Worm (Caenorhabditis elegans) whole organism, late embryonic: Measurements from ENCODE around the gene bed-2.

Experiments used
- C08G9.2 ChIP-seq: sonication (generic microtip); optimal IDR thresholded peaks from 2 replicates; lab custom pipeline; 2016; ENCODE audit warnings: mild to moderate bottlenecking, missing genetic modification characterization, moderate library complexity, missing compliant biosample characterization
- F13H6.1 ChIP-seq: sonication (generic microtip); optimal IDR thresholded peaks from 2 replicates; lab custom pipeline; 2016; ENCODE audit warnings: missing genetic modification characterization, missing compliant biosample characterization
- K09A11.1 ChIP-seq: sonication (generic microtip); optimal IDR thresholded peaks from 2 replicates; lab custom pipeline; 2017; ENCODE audit warnings: antibody characterized with exemption, mild to moderate bottlenecking, missing genetic modification characterization, missing compliant biosample characterization; ENCODE audit not compliant: insufficient read depth
- T23F11.4 ChIP-seq: fragments of 200-800 bp; sonication (Bioruptor generic); optimal IDR thresholded peaks from 2 replicates; lab custom pipeline; 2018; ENCODE audit warnings: mild to moderate bottlenecking, missing genetic modification characterization, missing compliant biosample characterization
- Y22D7AL.16 ChIP-seq: sonication (generic microtip); optimal IDR thresholded peaks from 2 replicates; lab custom pipeline; 2016; ENCODE audit warnings: missing genetic modification characterization, missing compliant biosample characterization
- ceh-14 ChIP-seq: sonication (generic microtip); optimal IDR thresholded peaks from 2 replicates; lab custom pipeline; 2016; ENCODE audit warnings: missing genotype, missing genetic modification characterization, missing compliant biosample characterization
- ceh-19 ChIP-seq: fragments of 200-800 bp; sonication (Bioruptor generic); optimal IDR thresholded peaks from 2 replicates; lab custom pipeline; 2018; ENCODE audit warnings: mild to moderate bottlenecking, missing genetic modification characterization, missing compliant biosample characterization
- ceh-22 ChIP-seq: sonication (generic microtip); optimal IDR thresholded peaks from 2 replicates; lab custom pipeline; 2017; ENCODE audit warnings: missing biosample characterization, missing genetic modification characterization
- ceh-24 ChIP-seq: sonication (generic microtip); optimal IDR thresholded peaks from 2 replicates; lab custom pipeline; 2016; ENCODE audit warnings: mild to moderate bottlenecking, missing genetic modification characterization, missing compliant biosample characterization
- ceh-31 ChIP-seq: sonication (generic microtip); optimal IDR thresholded peaks from 2 replicates; lab custom pipeline; 2016; ENCODE audit warnings: missing genetic modification characterization, missing compliant biosample characterization
- ceh-45 ChIP-seq: fragments of 200-800 bp; sonication (Bioruptor generic); IDR thresholded peaks from 2 replicates; pipeline ENCODE4 v1.3.6; 2022; ENCODE audit warnings: missing genetic modification reagents, missing genetic modification characterization, missing compliant biosample characterization
- ceh-48 ChIP-seq: sonication (generic microtip); optimal IDR thresholded peaks from 2 replicates; lab custom pipeline; 2016; ENCODE audit warnings: missing genetic modification characterization, inconsistent platforms, missing compliant biosample characterization
- ceh-6 ChIP-seq: fragments of 200-800 bp; sonication (Bioruptor generic); optimal IDR thresholded peaks from 2 replicates; lab custom pipeline; 2018; ENCODE audit warnings: mild to moderate bottlenecking, missing genetic modification characterization, missing compliant biosample characterization
- ceh-9 ChIP-seq: sonication (generic microtip); optimal IDR thresholded peaks from 2 replicates; lab custom pipeline; 2016; ENCODE audit warnings: mild to moderate bottlenecking, missing genetic modification characterization, inconsistent platforms, missing compliant biosample characterization
- dve-1 ChIP-seq: sonication (generic microtip); optimal IDR thresholded peaks from 2 replicates; lab custom pipeline; 2017; ENCODE audit warnings: antibody characterized with exemption, mild to moderate bottlenecking, missing genetic modification characterization, missing compliant biosample characterization
- elt-2 ChIP-seq: sonication (generic microtip); optimal IDR thresholded peaks from 2 replicates; lab custom pipeline; 2016; ENCODE audit warnings: missing genetic modification reagents, missing genetic modification characterization, missing compliant biosample characterization
- elt-4 ChIP-seq: sonication (generic microtip); optimal IDR thresholded peaks from 2 replicates; lab custom pipeline; 2016; ENCODE audit warnings: missing genetic modification characterization, missing compliant biosample characterization
- ets-4 ChIP-seq: sonication (generic microtip); optimal IDR thresholded peaks from 2 replicates; lab custom pipeline; 2016; ENCODE audit warnings: missing genetic modification characterization, missing compliant biosample characterization
- eyg-1 ChIP-seq: sonication (generic microtip); optimal IDR thresholded peaks from 2 replicates; lab custom pipeline; 2016; ENCODE audit warnings: missing genotype, missing genetic modification characterization, missing compliant biosample characterization
- fax-1 ChIP-seq: sonication (generic microtip); optimal IDR thresholded peaks from 2 replicates; lab custom pipeline; 2016; ENCODE audit warnings: missing genotype, missing genetic modification characterization, missing compliant biosample characterization
- lin-11 ChIP-seq: fragments of 200-800 bp; sonication (Bioruptor generic); optimal IDR thresholded peaks from 2 replicates; lab custom pipeline; 2018; ENCODE audit warnings: mild to moderate bottlenecking, missing genetic modification characterization, missing compliant biosample characterization
- nfya-1 ChIP-seq: sonication (generic microtip); optimal IDR thresholded peaks from 2 replicates; lab custom pipeline; 2017; ENCODE audit warnings: missing genetic modification characterization, mild to moderate bottlenecking, missing compliant biosample characterization, antibody characterized with exemption, moderate library complexity
- nhr-232 ChIP-seq: sonication (generic microtip); optimal IDR thresholded peaks from 2 replicates; lab custom pipeline; 2016; ENCODE audit warnings: missing genetic modification characterization, missing compliant biosample characterization
- npax-4 ChIP-seq: sonication (generic microtip); optimal IDR thresholded peaks from 2 replicates; lab custom pipeline; 2016; ENCODE audit warnings: missing genetic modification characterization, missing compliant biosample characterization
- pat-9 ChIP-seq: fragments of 200-800 bp; sonication (Bioruptor generic); optimal IDR thresholded peaks from 2 replicates; lab custom pipeline; 2018; ENCODE audit warnings: mild to moderate bottlenecking, missing genetic modification characterization, moderate library complexity, missing compliant biosample characterization
- pqm-1 ChIP-seq: sonication (generic microtip); optimal IDR thresholded peaks from 2 replicates; lab custom pipeline; 2016; ENCODE audit warnings: missing genetic modification characterization, missing compliant biosample characterization
- rnt-1 ChIP-seq: sonication (generic microtip); optimal IDR thresholded peaks from 2 replicates; lab custom pipeline; 2016; ENCODE audit warnings: missing genetic modification characterization, missing compliant biosample characterization
- unc-42 ChIP-seq: sonication (generic microtip); optimal IDR thresholded peaks from 2 replicates; lab custom pipeline; 2016; ENCODE audit warnings: missing genotype, missing genetic modification characterization, missing compliant biosample characterization
- unc-55 ChIP-seq: sonication (generic microtip); optimal IDR thresholded peaks from 2 replicates; lab custom pipeline; 2017; ENCODE audit warnings: missing biosample characterization, missing genetic modification reagents, missing genetic modification characterization
- unc-86 ChIP-seq: sonication (generic microtip); optimal IDR thresholded peaks from 2 replicates; lab custom pipeline; 2016; ENCODE audit warnings: missing genetic modification characterization, missing compliant biosample characterization
- ztf-16 ChIP-seq: sonication (generic microtip); optimal IDR thresholded peaks from 2 replicates; lab custom pipeline; 2017; ENCODE audit warnings: missing genetic modification characterization, missing compliant biosample characterization

Gene bed-2

ce11 chrIII:11443408-11443994, 27.1 kb downstream of the bed-2 start:
- TF ChIP-seq npax-4 (no peak), rnt-1 (tag; lab: Kevin White, UChicago) (no peak), ceh-6 (no peak), ceh-19 (no peak), F13H6.1 (tag; lab: Kevin White, UChicago) (no peak), ceh-24 (tag; lab: Kevin White, UChicago) (no peak), Y22D7AL.16 (tag; lab: Kevin White, UChicago) (no peak), unc-42 (tag; lab: Kevin White, UChicago) (no peak), ceh-31 (tag; lab: Kevin White, UChicago) (no peak), lin-11 (no peak), K09A11.1 (tag; lab: Kevin White, UChicago) (no peak), ceh-45 (GFP tag; lab: Robert Waterston, UW) (no peak), unc-55 (GFP tag; lab: Kevin White, UChicago) (no peak), ets-4 (tag; lab: Kevin White, UChicago) (no peak), pqm-1 (tag; lab: Kevin White, UChicago) (no peak), nhr-232 (no peak), ceh-9 (tag; lab: Kevin White, UChicago) (no peak)

ce11 chrIII:11442556-11442955, 28.1 kb downstream of the bed-2 start, which contains the start of gene sbp-1:
TSS of gene sbp-1 (minus strand) at chrIII:11442566.
- TF ChIP-seq elt-4 (tag; lab: Kevin White, UChicago): no peak
- TF ChIP-seq elt-2: peak; percentile 44
- no peak for TF ChIP-seq eyg-1 (tag; lab: Kevin White, UChicago)

ce11 chrIII:11434864-11435263, 35.7 kb downstream of the bed-2 start:
- TF ChIP-seq ceh-45 (GFP tag; lab: Robert Waterston, UW): peak; percentile 32; the same call in 1 of the 2 replicates

- peak; percentile 11 for TF ChIP-seq F13H6.1 (tag; lab: Kevin White, UChicago)
- peak; percentile 8 for TF ChIP-seq C08G9.2 (tag; lab: Kevin White, UChicago)
- TF ChIP-seq unc-86 (tag; lab: Kevin White, UChicago): no peak
- no peak for TF ChIP-seq unc-42 (tag; lab: Kevin White, UChicago)
- no peak for TF ChIP-seq fax-1 (tag; lab: Kevin White, UChicago)
- no peak for TF ChIP-seq ztf-16 (tag; lab: Kevin White, UChicago)
- no peak for TF ChIP-seq ceh-22 (tag; lab: Kevin White, UChicago)
- TF ChIP-seq pat-9 (tag; lab: Kevin White, UChicago): no peak
- peak; percentile 36 for TF ChIP-seq ceh-9 (tag; lab: Kevin White, UChicago)
- no peak for TF ChIP-seq npax-4
- no peak for TF ChIP-seq rnt-1 (tag; lab: Kevin White, UChicago)
- no peak for TF ChIP-seq ceh-48 (tag; lab: Kevin White, UChicago)
- TF ChIP-seq ceh-14: no peak
- TF ChIP-seq ceh-6: peak; percentile 35
Measured at ce11 chrIII:11427548-11428152, 43.0 kb downstream of the bed-2 start.

- TF ChIP-seq T23F11.4 (GFP tag; lab: Kevin White, UChicago): no peak
- TF ChIP-seq nfya-1 (tag; lab: Kevin White, UChicago): no peak
Measured at ce11 chrIII:11426906-11427305, 43.7 kb downstream of the bed-2 start, which contains the start of gene idpc-1. TSS of gene idpc-1 (plus strand) at chrIII:11427206.

- TF ChIP-seq ets-4 (tag; lab: Kevin White, UChicago) (no peak), dve-1 (tag; lab: Kevin White, UChicago) (peak; percentile 54), ceh-22 (tag; lab: Kevin White, UChicago) (no peak)
Measured at ce11 chrIII:11424815-11425214, 45.8 kb downstream of the bed-2 start.
